Worm (Caenorhabditis elegans) whole organism, midembryonic: Measurements from ENCODE around the gene F15D4.6.

Experiments
- T22C8.4 ChIP-seq: fragments of 200-800 bp; sonication (Bioruptor generic); IDR thresholded peaks from 2 replicates; pipeline ENCODE4 v1.3.6; 2022; ENCODE audit warnings: missing genetic modification characterization, missing compliant biosample characterization
- cog-1 ChIP-seq: sonication (generic microtip); optimal IDR thresholded peaks from 2 replicates; lab custom pipeline; 2016; ENCODE audit warnings: missing genetic modification characterization, missing compliant biosample characterization
- flt-1 ChIP-seq: fragments of 200-800 bp; sonication (Bioruptor generic); IDR thresholded peaks from 2 replicates; pipeline ENCODE4 v1.3.6; 2022; ENCODE audit warnings: missing genetic modification characterization, missing compliant biosample characterization
- klf-2 ChIP-seq: fragments of 200-800 bp; sonication (Bioruptor generic); conservative IDR thresholded peaks from 2 replicates; pipeline ENCODE4 v1.3.6; 2022; ENCODE audit warnings: missing genetic modification reagents, missing genetic modification characterization, missing compliant biosample characterization
- med-1 ChIP-seq: sonication (generic microtip); optimal IDR thresholded peaks from 2 replicates; lab custom pipeline; 2017; ENCODE audit warnings: missing genetic modification characterization, mild to moderate bottlenecking, missing compliant biosample characterization, antibody characterized with exemption, missing genetic modification reagents; ENCODE audit not compliant: insufficient read depth
- ref-1 ChIP-seq: fragments of 200-800 bp; sonication (Bioruptor generic); conservative IDR thresholded peaks from 2 replicates; pipeline ENCODE4 v1.3.6; 2022; ENCODE audit warnings: missing genetic modification reagents, missing genetic modification characterization, missing compliant biosample characterization
- tab-1 ChIP-seq: fragments of 200-800 bp; sonication (Bioruptor generic); IDR thresholded peaks from 2 replicates; pipeline ENCODE4 v1.3.6; 2022; ENCODE audit warnings: missing genetic modification characterization, missing compliant biosample characterization
- ztf-23 ChIP-seq: fragments of 200-800 bp; sonication (Bioruptor generic); IDR thresholded peaks from 2 replicates; pipeline ENCODE4 v1.3.6; 2022; ENCODE audit warnings: missing genetic modification reagents, missing genetic modification characterization, missing compliant biosample characterization
- ztf-29 ChIP-seq: fragments of 200-800 bp; sonication (Bioruptor generic); IDR thresholded peaks from 2 replicates; pipeline ENCODE4 v1.3.6; 2022; ENCODE audit warnings: missing genetic modification reagents, missing genetic modification characterization, missing compliant biosample characterization

The F15D4.6 gene

DNA sequence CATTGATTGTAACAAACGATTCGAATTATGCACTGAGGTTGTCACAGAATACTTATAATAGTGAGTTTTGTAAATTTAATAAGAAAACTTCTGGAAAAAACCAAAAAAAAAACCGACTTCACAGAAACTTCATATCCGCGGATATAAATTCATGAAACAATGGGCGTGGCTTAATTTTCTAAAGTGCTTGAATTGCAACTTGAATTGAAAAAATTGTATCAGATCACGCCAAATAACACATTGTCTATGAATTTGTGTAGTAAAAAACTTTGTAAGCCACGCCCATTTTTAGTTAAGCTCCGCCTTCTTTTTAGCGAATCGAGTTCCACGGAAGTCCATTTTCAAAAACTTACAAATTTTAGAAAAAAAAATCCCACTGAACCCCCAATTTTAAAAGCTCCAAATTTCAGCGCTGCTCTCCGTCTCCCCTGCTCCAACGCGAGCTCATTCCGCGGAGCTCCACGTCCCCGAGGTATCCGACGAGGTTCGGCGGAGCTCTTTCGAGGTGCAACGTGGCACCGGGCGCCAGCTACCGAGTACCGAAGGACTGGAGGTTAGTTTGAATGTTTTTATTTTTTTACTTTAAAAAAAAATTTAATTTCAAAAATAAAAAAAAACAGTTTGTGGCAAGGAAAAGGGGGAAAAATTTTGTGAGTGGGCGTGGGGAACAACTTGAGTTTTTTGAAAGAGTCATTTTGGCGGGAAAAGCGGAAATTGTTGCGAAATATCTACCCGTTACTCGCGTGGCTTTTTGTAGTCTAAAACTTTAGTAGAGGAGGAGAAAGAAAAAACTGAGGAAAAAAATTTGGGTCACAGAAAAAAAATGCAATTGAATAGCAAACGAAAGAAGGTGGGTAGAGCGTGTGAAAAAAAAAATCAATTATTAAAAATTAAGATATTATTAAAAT is 30.5 kb downstream of the F15D4.6 start:
- TF ChIP-seq ref-1: no peak
- no peak for TF ChIP-seq klf-2 (GFP tag; lab: Robert Waterston, UW)
- TF ChIP-seq ztf-29 (GFP tag; lab: Robert Waterston, UW): no peak
- TF ChIP-seq tab-1: no peak
- TF ChIP-seq T22C8.4 (GFP tag; lab: Robert Waterston, UW): no peak
- no peak for TF ChIP-seq flt-1
- no peak for TF ChIP-seq cog-1 (tag; lab: Kevin White, UChicago)
- no peak for TF ChIP-seq med-1
- no peak for TF ChIP-seq ztf-23 (GFP tag; lab: Robert Waterston, UW)

- TF ChIP-seq ref-1: no peak
- no peak for TF ChIP-seq ztf-29 (GFP tag; lab: Robert Waterston, UW)
- TF ChIP-seq klf-2 (GFP tag; lab: Robert Waterston, UW): no peak
- TF ChIP-seq tab-1: no peak
- TF ChIP-seq flt-1: no peak
- TF ChIP-seq med-1: no peak
- TF ChIP-seq ztf-23 (GFP tag; lab: Robert Waterston, UW): no peak
- TF ChIP-seq cog-1 (tag; lab: Kevin White, UChicago): no peak
- TF ChIP-seq T22C8.4 (GFP tag; lab: Robert Waterston, UW): no peak
Measured at ce11 chrII:13282566-13282965, 33.6 kb downstream of the F15D4.6 start.

DNA sequence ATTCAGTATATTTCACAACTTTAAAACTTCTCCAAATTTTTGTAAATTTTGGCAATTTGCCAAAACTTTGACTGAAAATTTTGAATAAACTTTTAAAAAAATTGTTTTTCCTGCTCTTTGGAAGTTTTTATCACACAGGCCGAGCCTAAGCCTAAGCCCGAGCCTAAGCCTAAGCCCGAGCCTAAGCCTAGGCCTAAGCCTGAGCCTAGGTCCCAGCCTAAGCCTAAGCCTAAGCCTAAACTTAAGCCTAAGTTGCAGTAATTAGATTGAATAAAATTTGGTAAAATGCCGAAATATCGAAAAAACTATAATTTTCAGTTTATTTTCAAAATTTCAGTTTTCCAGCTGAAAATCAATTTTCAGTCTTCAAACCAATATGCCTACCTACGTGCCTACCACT is 34.5 kb downstream of the F15D4.6 start:
- TF ChIP-seq flt-1 (no peak), tab-1 (no peak), ztf-29 (GFP tag; lab: Robert Waterston, UW) (no peak), cog-1 (tag; lab: Kevin White, UChicago) (no peak), ref-1 (no peak), T22C8.4 (GFP tag; lab: Robert Waterston, UW) (no peak), ztf-23 (GFP tag; lab: Robert Waterston, UW) (no peak), med-1 (no peak), klf-2 (GFP tag; lab: Robert Waterston, UW) (no peak)

DNA sequence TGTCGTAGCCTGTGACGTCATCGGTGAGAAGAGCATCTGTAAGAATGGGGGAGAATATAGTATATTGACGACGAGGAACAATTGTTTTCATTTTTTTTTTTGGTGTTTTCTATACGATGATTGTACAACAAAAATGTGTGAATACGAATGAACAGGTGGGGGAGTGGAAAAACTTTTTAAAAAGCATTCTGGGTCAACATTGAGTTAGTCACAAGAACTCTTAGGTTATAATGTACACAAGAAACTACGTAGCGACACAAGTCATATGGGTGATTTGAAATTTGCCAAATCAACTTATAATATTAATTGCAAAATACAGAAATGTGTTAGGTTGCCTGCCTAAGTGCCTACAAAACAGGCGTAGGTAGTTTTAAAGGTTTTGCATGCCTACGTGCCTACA is 35.2 kb downstream of the F15D4.6 start:
- no peak for TF ChIP-seq med-1

- TF ChIP-seq ztf-29 (GFP tag; lab: Robert Waterston, UW) (no peak), cog-1 (tag; lab: Kevin White, UChicago) (no peak), med-1 (no peak)
Measured at ce11 chrII:13285729-13286128, 36.7 kb downstream of the F15D4.6 start, which contains the start of gene ztf-22. Gene ztf-22 (minus strand): TSS chrII:13285829.

- TF ChIP-seq flt-1: no peak
- 0 out of 2 replicates have a peak, but pooled peaks have one; percentile 17 for TF ChIP-seq tab-1
Measured at ce11 chrII:13289891-13290290, 40.9 kb downstream of the F15D4.6 start.

DNA sequence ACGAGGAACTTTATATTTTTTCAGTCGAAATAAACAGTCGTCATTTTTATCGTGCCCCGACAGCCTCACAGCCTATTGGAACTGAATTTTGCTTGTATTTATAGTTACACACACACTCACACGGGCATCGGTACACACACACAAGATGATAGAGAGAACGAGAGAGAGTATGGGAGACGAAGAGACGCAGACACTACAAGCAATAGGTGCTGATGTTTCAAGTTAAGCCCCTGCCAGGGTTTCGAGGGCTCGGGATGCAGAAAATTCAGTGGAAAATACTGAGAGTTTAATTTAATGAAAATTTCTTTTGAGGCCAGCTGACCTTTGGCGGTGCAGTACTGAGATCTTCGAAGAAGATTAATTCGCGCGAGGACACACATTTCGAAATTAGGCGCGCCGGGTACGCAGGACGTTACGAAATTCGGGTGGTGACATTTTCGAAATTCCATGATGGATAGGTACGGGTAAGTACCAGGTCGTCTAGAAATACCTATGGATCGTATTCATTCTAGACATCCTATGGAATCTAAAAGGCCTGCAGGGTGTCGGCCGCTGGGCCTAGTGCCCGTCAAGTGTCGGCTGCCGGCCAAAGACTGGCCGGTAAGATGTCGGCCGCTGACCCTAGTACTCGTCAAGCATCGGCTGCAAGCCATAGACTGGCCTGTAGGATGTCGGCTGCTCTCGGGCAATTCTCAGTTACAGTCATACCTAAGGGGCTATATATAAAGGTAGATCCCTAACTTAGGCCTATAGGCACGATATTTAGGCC is 41.7 kb downstream of the F15D4.6 start:
- TF ChIP-seq klf-2 (GFP tag; lab: Robert Waterston, UW) (no peak), ztf-29 (GFP tag; lab: Robert Waterston, UW) (no peak), T22C8.4 (GFP tag; lab: Robert Waterston, UW) (no peak), ref-1 (no peak), med-1 (no peak), tab-1 (no peak), cog-1 (tag; lab: Kevin White, UChicago) (no peak)

ce11 chrII:13291406-13292124 is 42.6 kb downstream of the F15D4.6 start:
- TF ChIP-seq ztf-23 (GFP tag; lab: Robert Waterston, UW) (peak; percentile 66; the same call in 1 of the 2 replicates), cog-1 (tag; lab: Kevin White, UChicago) (peak; percentile 37), med-1 (no peak), flt-1 (no peak), ztf-29 (GFP tag; lab: Robert Waterston, UW) (no peak), tab-1 (peak; percentile 43; the same call in 1 of the 2 replicates)

DNA sequence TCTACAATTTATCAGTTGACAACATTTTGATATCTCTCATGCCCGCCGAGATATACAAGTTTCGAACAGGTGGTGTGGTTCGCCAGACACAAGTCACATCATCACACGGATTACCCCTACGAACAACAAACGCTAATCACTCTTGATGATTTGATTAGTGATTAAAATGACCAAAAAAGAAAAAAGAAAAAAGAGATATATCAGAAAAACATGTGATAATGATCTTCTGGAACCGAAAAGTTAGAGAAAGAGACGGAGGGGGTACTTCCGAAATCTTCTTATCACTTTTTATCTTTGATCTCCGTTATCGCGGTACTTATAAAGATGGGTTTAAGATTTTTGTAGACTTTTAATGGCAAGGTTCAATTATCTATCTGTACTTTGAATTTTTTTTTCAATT is 43.9 kb downstream of the F15D4.6 start:
- TF ChIP-seq ref-1 (no peak), med-1 (no peak), ztf-23 (GFP tag; lab: Robert Waterston, UW) (no peak), ztf-29 (GFP tag; lab: Robert Waterston, UW) (no peak), flt-1 (no peak), tab-1 (no peak), T22C8.4 (GFP tag; lab: Robert Waterston, UW) (no peak), klf-2 (GFP tag; lab: Robert Waterston, UW) (no peak), cog-1 (tag; lab: Kevin White, UChicago) (no peak)

DNA sequence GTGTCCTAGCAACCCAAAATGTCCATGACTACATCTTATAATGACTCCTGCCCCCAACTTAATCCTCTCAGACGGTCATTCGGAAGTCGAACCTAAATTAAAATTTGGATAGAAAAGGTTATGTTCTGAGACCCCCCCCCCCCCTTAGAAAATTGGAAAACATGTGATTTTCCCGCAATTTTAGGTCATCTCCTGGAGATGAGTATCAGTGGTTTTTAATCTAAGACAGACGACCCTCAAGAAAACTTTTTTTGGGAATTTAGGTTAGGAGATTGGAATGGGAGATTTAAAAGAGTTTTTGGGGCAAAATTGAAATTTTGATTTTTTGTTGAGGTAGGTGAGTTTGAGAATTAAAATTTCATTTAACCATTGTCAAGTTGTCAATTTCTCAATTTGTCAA is 44.5 kb downstream of the F15D4.6 start:
- TF ChIP-seq ztf-23 (GFP tag; lab: Robert Waterston, UW) (no peak), med-1 (no peak), cog-1 (tag; lab: Kevin White, UChicago) (no peak), ztf-29 (GFP tag; lab: Robert Waterston, UW) (no peak), T22C8.4 (GFP tag; lab: Robert Waterston, UW) (no peak), flt-1 (no peak), tab-1 (no peak), ref-1 (no peak), klf-2 (GFP tag; lab: Robert Waterston, UW) (no peak)
